Fruit fly (Drosophila melanogaster) whole organism, embryonic: ENCODE measurements around the gene sowi.

Experiments
- ATbp ChIP-seq: fragments of 200-800 bp; sonication (Bioruptor generic); optimal IDR thresholded peaks from 2 replicates; lab custom pipeline; 2017; ENCODE audit warnings: missing biosample characterization, mild to moderate bottlenecking, missing genetic modification characterization, missing genetic modification reagents
- CG10979 ChIP-seq: fragments of 200-800 bp; sonication (Bioruptor generic); optimal IDR thresholded peaks from 2 replicates; lab custom pipeline; 2018; ENCODE audit warnings: missing biosample characterization, mild to moderate bottlenecking, missing genetic modification characterization, moderate library complexity
- CG13123 ChIP-seq: fragments of 200-800 bp; sonication (Bioruptor generic); optimal IDR thresholded peaks from 2 replicates; lab custom pipeline; 2016; ENCODE audit warnings: missing biosample characterization, missing genetic modification characterization
- CG14050 ChIP-seq: fragments of 200-800 bp; sonication (Bioruptor generic); IDR thresholded peaks from 3 replicates; pipeline ENCODE4 v1.3.6; 2022; ENCODE audit warnings: missing biosample characterization, missing genetic modification characterization
- CG15269 ChIP-seq: fragments of 200-800 bp; sonication (Bioruptor generic); optimal IDR thresholded peaks from 2 replicates; lab custom pipeline; 2018; ENCODE audit warnings: missing biosample characterization, mild to moderate bottlenecking, missing genetic modification characterization, moderate library complexity
- CG16813 ChIP-seq: fragments of 200-800 bp; sonication (Bioruptor generic); IDR thresholded peaks from 3 replicates; pipeline ENCODE4 v1.3.6; 2022; ENCODE audit warnings: missing biosample characterization, missing genetic modification characterization; ENCODE audit not compliant: partially characterized antibody
- CG16815 ChIP-seq: fragments of 200-800 bp; sonication (Bioruptor generic); optimal IDR thresholded peaks from 3 replicates; lab custom pipeline; 2017; ENCODE audit warnings: missing biosample characterization, mild to moderate bottlenecking, missing genetic modification characterization
- CG17385 ChIP-seq: fragments of 200-800 bp; sonication (Bioruptor generic); optimal IDR thresholded peaks from 3 replicates; lab custom pipeline; 2018; ENCODE audit warnings: missing biosample characterization, mild to moderate bottlenecking, missing genetic modification characterization
- CG18619 ChIP-seq: fragments of 200-800 bp; sonication (Bioruptor generic); optimal IDR thresholded peaks from 3 replicates; lab custom pipeline; 2017; ENCODE audit warnings: missing biosample characterization, mild to moderate bottlenecking, missing genetic modification characterization
- CG2202 ChIP-seq: fragments of 200-800 bp; sonication (Bioruptor generic); optimal IDR thresholded peaks from 2 replicates; lab custom pipeline; 2018; ENCODE audit warnings: missing biosample characterization, mild to moderate bottlenecking, missing genetic modification characterization
- CG30403 ChIP-seq: fragments of 200-800 bp; sonication (Bioruptor generic); optimal IDR thresholded peaks from 3 replicates; lab custom pipeline; 2016; ENCODE audit warnings: missing biosample characterization, missing genetic modification characterization
- CG3065 ChIP-seq: fragments of 200-800 bp; sonication (Bioruptor generic); optimal IDR thresholded peaks from 2 replicates; lab custom pipeline; 2016; ENCODE audit warnings: missing biosample characterization, missing genetic modification characterization
- CG32532 ChIP-seq: fragments of 200-800 bp; sonication (Bioruptor generic); IDR thresholded peaks from 2 replicates; pipeline ENCODE4 v1.3.6; 2022; ENCODE audit warnings: missing biosample characterization, missing genetic modification characterization
- CG32772 ChIP-seq: fragments of 200-800 bp; sonication (Bioruptor generic); IDR thresholded peaks from 2 replicates; pipeline ENCODE4 v1.3.6; 2022; ENCODE audit warnings: missing biosample characterization, missing genetic modification characterization
- CG34224 ChIP-seq: fragments of 200-800 bp; sonication (Bioruptor generic); IDR thresholded peaks from 3 replicates; pipeline ENCODE4 v1.3.6; 2022; ENCODE audit warnings: missing biosample characterization, missing genetic modification characterization; ENCODE audit not compliant: partially characterized antibody
- CG4617 ChIP-seq: fragments of 200-800 bp; sonication (Bioruptor generic); optimal IDR thresholded peaks from 3 replicates; lab custom pipeline; 2016; ENCODE audit warnings: missing biosample characterization, missing genetic modification characterization, borderline replicate concordance
- CG4730 ChIP-seq: fragments of 200-800 bp; sonication (Bioruptor generic); IDR thresholded peaks from 2 replicates; pipeline ENCODE4 v1.3.6; 2022; ENCODE audit warnings: missing biosample characterization, missing genetic modification characterization
- CG6175 ChIP-seq: fragments of 200-800 bp; sonication (Bioruptor generic); IDR thresholded peaks from 3 replicates; pipeline ENCODE4 v1.3.6; 2022; ENCODE audit warnings: missing biosample characterization, missing genetic modification characterization
- CG6254 ChIP-seq: fragments of 200-800 bp; sonication (Bioruptor generic); optimal IDR thresholded peaks from 3 replicates; lab custom pipeline; 2017; ENCODE audit warnings: mild to moderate bottlenecking, missing biosample characterization, missing genetic modification reagents, missing genetic modification characterization
- CG6791 ChIP-seq: fragments of 200-800 bp; sonication (Bioruptor generic); IDR thresholded peaks from 3 replicates; pipeline ENCODE4 v1.3.6; 2022; ENCODE audit warnings: missing biosample characterization, missing genetic modification characterization; ENCODE audit not compliant: partially characterized antibody
- CG7839 ChIP-seq: fragments of 200-800 bp; sonication (Bioruptor generic); optimal IDR thresholded peaks from 3 replicates; lab custom pipeline; 2018; ENCODE audit warnings: missing biosample characterization, mild to moderate bottlenecking, missing genetic modification characterization, moderate library complexity
- CG8290 ChIP-seq, 3 experiments: fragments of 200-800 bp; sonication (Bioruptor generic); optimal IDR thresholded peaks; 2 replicates each; lab custom pipeline; 2016 to 2019; ENCODE audit warnings: missing biosample characterization in 3 of 3, missing genetic modification characterization in 3 of 3, mild to moderate bottlenecking in 2 of 3, moderate library complexity in 1 of 3
- CG8359 ChIP-seq: fragments of 200-800 bp; sonication (Bioruptor generic); optimal IDR thresholded peaks from 2 replicates; lab custom pipeline; 2017; ENCODE audit warnings: missing biosample characterization, mild to moderate bottlenecking, missing genetic modification characterization, borderline replicate concordance
- CTCF ChIP-seq: fragments of 200-800 bp; sonication (Bioruptor generic); optimal IDR thresholded peaks from 2 replicates; lab custom pipeline; 2017; ENCODE audit warnings: missing biosample characterization, mild to moderate bottlenecking, missing genetic modification characterization, moderate library complexity
- CkIIα-i1 ChIP-seq: fragments of 200-800 bp; sonication (Bioruptor generic); IDR thresholded peaks from 2 replicates; pipeline ENCODE4 v1.3.6; 2022; ENCODE audit warnings: missing biosample characterization, missing genetic modification characterization
- Dek ChIP-seq: fragments of 200-800 bp; sonication (Bioruptor generic); optimal IDR thresholded peaks from 3 replicates; lab custom pipeline; 2019; ENCODE audit warnings: missing biosample characterization, mild to moderate bottlenecking, missing genetic modification characterization, moderate library complexity
- Dll ChIP-seq: fragments of 200-800 bp; sonication (Bioruptor generic); IDR thresholded peaks from 4 replicates; pipeline ENCODE4 v1.3.6; 2022; ENCODE audit warnings: missing biosample characterization, missing genetic modification characterization; ENCODE audit not compliant: partially characterized antibody
- Gug ChIP-seq: fragments of 200-800 bp; sonication (Bioruptor generic); IDR thresholded peaks from 4 replicates; pipeline ENCODE4 v1.3.6; 2022; ENCODE audit warnings: missing biosample characterization, missing genetic modification characterization
- NK7.1 ChIP-seq: fragments of 200-800 bp; sonication (Bioruptor generic); optimal IDR thresholded peaks from 3 replicates; lab custom pipeline; 2016; ENCODE audit warnings: missing biosample characterization, missing genetic modification characterization
- Oli ChIP-seq: fragments of 200-800 bp; sonication (Bioruptor generic); optimal IDR thresholded peaks from 2 replicates; lab custom pipeline; 2018; ENCODE audit warnings: missing biosample characterization, mild to moderate bottlenecking, missing genetic modification characterization, moderate library complexity
- Scr ChIP-seq: fragments of 200-800 bp; sonication (Bioruptor generic); IDR thresholded peaks from 2 replicates; pipeline ENCODE4 v1.3.6; 2022; ENCODE audit warnings: missing biosample characterization, missing genetic modification characterization; ENCODE audit not compliant: partially characterized antibody
- Stat92E ChIP-seq, 3 experiments: fragments of >200 bp in 2 of 3; fragments of 200-800 bp in 1 of 3; sonication (Bioruptor generic) in 1 of 3; optimal IDR thresholded peaks; 2 replicates each; lab custom pipeline; 2017 to 2019; ENCODE audit warnings: missing biosample characterization in 3 of 3, missing genetic modification characterization in 3 of 3, mild to moderate bottlenecking in 1 of 3, moderate library complexity in 1 of 3
- Vsx1 ChIP-seq: fragments of 200-800 bp; sonication (Bioruptor generic); optimal IDR thresholded peaks from 2 replicates; lab custom pipeline; 2017; ENCODE audit warnings: missing biosample characterization, mild to moderate bottlenecking, missing genetic modification characterization, missing genetic modification reagents
- ap ChIP-seq: fragments of 200-800 bp; sonication (Bioruptor generic); IDR thresholded peaks from 2 replicates; pipeline ENCODE4 v1.3.6; 2022; ENCODE audit warnings: missing biosample characterization, missing genetic modification characterization
- bowl ChIP-seq: fragments of 200-800 bp; sonication (Bioruptor generic); IDR thresholded peaks from 2 replicates; pipeline ENCODE4 v1.3.6; 2022; ENCODE audit warnings: missing biosample characterization, missing genetic modification characterization
- cg ChIP-seq: fragments of 200-800 bp; sonication (Bioruptor generic); optimal IDR thresholded peaks from 3 replicates; lab custom pipeline; 2019; ENCODE audit warnings: missing biosample characterization, mild to moderate bottlenecking, missing genetic modification characterization, moderate library complexity
- chif ChIP-seq, 2 experiments: fragments of 200-800 bp; sonication (Bioruptor generic); optimal IDR thresholded peaks; 3 replicates each; lab custom pipeline; 2016; ENCODE audit warnings: missing biosample characterization in 2 of 2, missing genetic modification characterization in 2 of 2
- gsb ChIP-seq: fragments of 200-800 bp; sonication (Bioruptor generic); IDR thresholded peaks from 2 replicates; pipeline ENCODE4 v1.3.6; 2022; ENCODE audit warnings: missing biosample characterization, missing genetic modification characterization
- gsb-n ChIP-seq: fragments of 200-800 bp; sonication (Bioruptor generic); optimal IDR thresholded peaks from 3 replicates; lab custom pipeline; 2018; ENCODE audit warnings: missing biosample characterization, mild to moderate bottlenecking, missing genetic modification characterization
- hth ChIP-seq: fragments of >200 bp; optimal IDR thresholded peaks from 2 replicates; lab custom pipeline; 2017; ENCODE audit warnings: inconsistent platforms
- inv ChIP-seq: fragments of 200-800 bp; sonication (Bioruptor generic); IDR thresholded peaks from 2 replicates; pipeline ENCODE4 v1.3.6; 2022; ENCODE audit warnings: missing biosample characterization, missing genetic modification characterization; ENCODE audit not compliant: partially characterized antibody
- mam ChIP-seq: fragments of 200-800 bp; sonication (Bioruptor generic); optimal IDR thresholded peaks from 3 replicates; lab custom pipeline; 2016; ENCODE audit warnings: missing biosample characterization, missing genetic modification characterization
- phol ChIP-seq: fragments of 200-800 bp; sonication (Bioruptor generic); optimal IDR thresholded peaks from 3 replicates; lab custom pipeline; 2018; ENCODE audit warnings: missing biosample characterization, mild to moderate bottlenecking, missing genetic modification characterization, moderate library complexity
- repo ChIP-seq: fragments of 200-800 bp; sonication (Bioruptor generic); optimal IDR thresholded peaks from 2 replicates; lab custom pipeline; 2016; ENCODE audit warnings: missing biosample characterization, missing genetic modification characterization
- sima ChIP-seq: fragments of 200-800 bp; sonication (Bioruptor generic); optimal IDR thresholded peaks from 2 replicates; lab custom pipeline; 2016; ENCODE audit warnings: missing biosample characterization, missing genetic modification characterization
- wor ChIP-seq: fragments of 200-800 bp; sonication (Bioruptor generic); IDR thresholded peaks from 2 replicates; pipeline ENCODE4 v1.3.6; 2022; ENCODE audit warnings: missing biosample characterization, missing genetic modification characterization
- zen2 ChIP-seq: fragments of 200-800 bp; sonication (Bioruptor generic); IDR thresholded peaks from 3 replicates; pipeline ENCODE4 v1.3.6; 2022; ENCODE audit warnings: missing biosample characterization, missing genetic modification characterization; ENCODE audit not compliant: partially characterized antibody
- zf30C ChIP-seq: fragments of 200-800 bp; sonication (Bioruptor generic); optimal IDR thresholded peaks from 3 replicates; lab custom pipeline; 2018; ENCODE audit warnings: missing biosample characterization, mild to moderate bottlenecking, missing genetic modification characterization

The sowi gene

DNA sequence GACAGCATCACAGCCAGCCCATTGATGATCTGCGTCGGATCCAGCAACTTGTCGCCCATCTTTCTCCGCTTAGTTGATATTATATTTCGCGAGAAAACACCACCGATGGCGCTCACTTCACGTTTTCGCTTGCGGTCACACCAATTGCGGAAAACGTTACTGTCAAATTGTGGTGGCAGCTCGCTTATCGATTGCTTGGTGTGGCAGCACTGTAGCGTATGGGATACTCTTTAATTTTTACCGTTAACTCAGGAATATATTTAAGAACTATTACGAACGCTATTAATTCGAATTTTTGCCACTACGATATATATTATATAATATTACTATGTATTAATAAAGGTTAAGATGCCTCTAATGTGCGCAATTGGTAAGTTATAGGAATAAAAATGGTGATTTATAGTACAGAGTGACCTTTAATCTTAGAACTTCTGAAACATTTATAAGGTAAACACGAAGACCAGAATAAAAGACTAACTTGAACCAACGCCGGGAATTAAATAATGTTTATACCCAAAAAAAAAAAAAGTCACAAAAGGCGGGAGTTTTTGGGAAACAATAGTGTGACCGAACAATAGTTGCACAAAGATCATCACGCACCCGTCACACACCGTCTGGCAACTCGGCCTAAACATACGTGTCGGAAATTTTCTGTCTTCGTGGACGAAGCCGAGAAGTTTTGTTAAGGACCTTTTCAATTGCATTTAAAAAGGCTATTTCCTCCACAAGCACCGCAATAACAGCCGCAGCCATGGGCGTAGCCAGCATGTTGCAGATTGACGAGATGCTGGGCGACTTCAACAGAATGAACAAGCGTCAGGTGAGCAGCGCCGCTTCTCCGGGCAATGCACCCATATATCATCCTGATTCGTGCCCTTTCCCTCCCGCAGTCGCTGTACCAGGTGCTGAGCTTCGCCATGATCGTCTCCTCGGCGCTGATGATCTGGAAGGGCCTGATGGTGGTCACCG, 29.9 kb upstream of the sowi start, which contains the start of the genes CG1307 and twr (continued):
- no peak for TF ChIP-seq ATbp (GFP tag; lab: Kevin White, UChicago)
- TF ChIP-seq Stat92E (GFP tag; optimal IDR thresholded peaks at IDR 0.05; lab: Kevin White, UChicago), result no peak
- TF ChIP-seq Dek (tag; lab: Kevin White, UChicago), result peak; percentile 51
- peak; percentile 68 for TF ChIP-seq phol (tag; lab: Kevin White, UChicago)
- no peak for TF ChIP-seq CG32772
- TF ChIP-seq CG15269 (tag; lab: Kevin White, UChicago), result no peak
- no peak for TF ChIP-seq Oli (tag; lab: Kevin White, UChicago)
- TF ChIP-seq CG30403 (GFP tag; lab: Kevin White, UChicago), result peak; percentile 36
- no peak for TF ChIP-seq CG10979 (tag; lab: Kevin White, UChicago)
- TF ChIP-seq CG16813, result no peak; the same call in 2 of the 3 replicates
- TF ChIP-seq Scr (GFP tag; lab: Robert Waterston, UW), result no peak
- TF ChIP-seq CG2202 (tag; lab: Kevin White, UChicago), result no peak
- no peak for TF ChIP-seq CG4730 (GFP tag; lab: Robert Waterston, UW)
- no peak for TF ChIP-seq hth (lab: Kevin White, UChicago)
- no peak for TF ChIP-seq CG6254 (GFP tag; lab: Kevin White, UChicago)
- no peak for TF ChIP-seq CG3065 (GFP tag; lab: Kevin White, UChicago)
- TF ChIP-seq cg (GFP tag; lab: Kevin White, UChicago), result no peak
- TF ChIP-seq ap (GFP tag; lab: Robert Waterston, UW), result no peak
- TF ChIP-seq gsb-n, result no peak
- 0 out of 4 replicates have a peak, but pooled peaks have one; percentile 25 for TF ChIP-seq Dll (GFP tag; lab: Robert Waterston, UW)
- TF ChIP-seq CG14050 (GFP tag; lab: Robert Waterston, UW), result no peak
- TF ChIP-seq gsb, result no peak
- TF ChIP-seq CG18619 (GFP tag; lab: Kevin White, UChicago), result no peak
- 0 out of 3 replicates have a peak, but pooled peaks have one; percentile 17 for TF ChIP-seq CG6791
- TF ChIP-seq zf30C (GFP tag; lab: Kevin White, UChicago), result no peak
- TF ChIP-seq repo (GFP tag; lab: Kevin White, UChicago), result no peak
- peak; percentile 15 for TF ChIP-seq CG8290 (GFP tag; optimal IDR thresholded peaks at IDR 0.05; lab: Kevin White, UChicago)
- TF ChIP-seq CG8290 (tag; optimal IDR thresholded peaks at IDR 0.05; lab: Kevin White, UChicago), result no peak
- no peak for TF ChIP-seq CG16815 (GFP tag; lab: Kevin White, UChicago)
- TF ChIP-seq Vsx1, result no peak
- TF ChIP-seq Gug (GFP tag; lab: Robert Waterston, UW), result no peak
- no peak for TF ChIP-seq CG7839 (tag; lab: Kevin White, UChicago)
- no peak for TF ChIP-seq CkIIα-i1 (GFP tag; lab: Robert Waterston, UW)
- TF ChIP-seq sima, result no peak
- TF ChIP-seq mam (GFP tag; lab: Kevin White, UChicago), result no peak
- TF ChIP-seq CG4617 (GFP tag; lab: Kevin White, UChicago), result peak; percentile 55
- no peak for TF ChIP-seq inv (GFP tag; lab: Robert Waterston, UW)
- no peak for TF ChIP-seq CG6175
- no peak for TF ChIP-seq CG13123 (GFP tag; lab: Kevin White, UChicago)
- no peak for TF ChIP-seq wor (GFP tag; lab: Robert Waterston, UW)
- TF ChIP-seq zen2 (GFP tag; lab: Robert Waterston, UW), result no peak
- no peak for TF ChIP-seq chif (GFP tag; optimal IDR thresholded peaks at IDR 0.05; lab: Kevin White, UChicago)
- no peak for TF ChIP-seq CG8359
- peak; percentile 69 for TF ChIP-seq CG32532 (GFP tag; lab: Robert Waterston, UW)
- TF ChIP-seq CTCF (GFP tag; lab: Kevin White, UChicago), result peak; percentile 31
- no peak; the same call in 2 of the 3 replicates for TF ChIP-seq CG34224 (GFP tag; lab: Robert Waterston, UW)
- TF ChIP-seq CG17385 (GFP tag; lab: Kevin White, UChicago), result no peak
- TF ChIP-seq NK7.1 (GFP tag; lab: Kevin White, UChicago), result no peak
- TF ChIP-seq bowl, result no peak
